Fruit fly (Drosophila melanogaster): ENCODE data around the gene CG8840.

CG8840 gene

DNA sequence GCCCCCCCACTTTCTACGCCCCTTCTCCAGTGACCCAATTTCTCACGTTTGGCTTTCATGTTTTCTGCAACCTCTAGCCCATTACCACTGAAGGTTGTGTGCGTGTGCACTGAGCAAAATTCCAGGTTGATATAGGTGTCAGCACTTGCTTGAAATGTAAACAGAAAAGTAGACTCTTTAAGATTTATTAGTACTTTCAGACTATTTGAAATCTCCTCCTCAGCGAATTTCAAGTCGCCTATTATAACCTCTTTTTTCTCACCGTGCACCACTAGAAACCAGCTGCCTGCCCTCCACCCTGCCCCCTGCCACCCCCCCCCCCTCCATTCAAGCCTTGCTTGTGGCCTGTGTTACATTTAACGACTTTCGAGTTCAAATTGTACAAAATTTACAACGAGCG lies 24.7 kb downstream of the CG8840 start:
- peak; percentile 35; the same call in 1 of the 2 replicates for TF ChIP-seq CG6272 (GFP tag; IDR thresholded peaks at IDR 0.05)
- TF ChIP-seq CG1832 (GFP tag; optimal IDR thresholded peaks at IDR 0.05), result no peak
- TF ChIP-seq B-H1 (GFP tag; IDR thresholded peaks at IDR 0.05), result no peak
- TF ChIP-seq sens (GFP tag), result peak; percentile 85
- TF ChIP-seq fd102C (GFP tag; optimal IDR thresholded peaks at IDR 0.05), result no peak
- peak; percentile 66 for TF ChIP-seq lmd (GFP tag; IDR thresholded peaks at IDR 0.05)
- TF ChIP-seq abd-A (tag; optimal IDR thresholded peaks at IDR 0.05), result no peak
- peak; percentile 35; the same call in 1 of the 3 replicates for TF ChIP-seq CG7357 (GFP tag; IDR thresholded peaks at IDR 0.05)
- peak; percentile 44; the same call in 1 of the 2 replicates for TF ChIP-seq sens-2 (GFP tag; IDR thresholded peaks at IDR 0.05)
- no peak for TF ChIP-seq bab2 (GFP tag; optimal IDR thresholded peaks at IDR 0.05)
- TF ChIP-seq CG4730 (GFP tag; IDR thresholded peaks at IDR 0.05), result 0 out of 2 replicates have a peak, but pooled peaks have one; percentile 23
- no peak for TF ChIP-seq CG8765 (GFP tag; IDR thresholded peaks at IDR 0.05)
- no peak for TF ChIP-seq gsb (GFP tag; IDR thresholded peaks at IDR 0.05)
- no peak for TF ChIP-seq CG7987 (GFP tag; optimal IDR thresholded peaks at IDR 0.05)
- TF ChIP-seq Usf (GFP tag; optimal IDR thresholded peaks at IDR 0.05), result no peak
- peak; percentile 78 for TF ChIP-seq HLH3B (GFP tag; IDR thresholded peaks at IDR 0.05)
- TF ChIP-seq Optix (GFP tag; IDR thresholded peaks at IDR 0.05), result peak; percentile 69
- 0 out of 2 replicates have a peak, but pooled peaks have one; percentile 24 for TF ChIP-seq CG31224 (GFP tag; IDR thresholded peaks at IDR 0.05)
- TF ChIP-seq salm (tag; optimal IDR thresholded peaks at IDR 0.05), result no peak
- TF ChIP-seq dan (GFP tag; IDR thresholded peaks at IDR 0.05), result peak; percentile 9; the same call in 1 of the 2 replicates
- no peak for TF ChIP-seq bowl (GFP tag; IDR thresholded peaks at IDR 0.05)
- TF ChIP-seq ro (GFP tag; IDR thresholded peaks at IDR 0.05), result no peak
- TF ChIP-seq ind (GFP tag; optimal IDR thresholded peaks at IDR 0.05), result peak; percentile 55
- no peak for TF ChIP-seq CG6175 (GFP tag; IDR thresholded peaks at IDR 0.05)
- TF ChIP-seq MBD-R2 (GFP tag; IDR thresholded peaks at IDR 0.05), result no peak; the same call in 1 of the 2 replicates
- TF ChIP-seq NC2α (GFP tag; optimal IDR thresholded peaks at IDR 0.05), result no peak
- TF ChIP-seq vfl (GFP tag; optimal IDR thresholded peaks at IDR 0.05), result no peak
- no peak for TF ChIP-seq insv (GFP tag; optimal IDR thresholded peaks at IDR 0.05)
- no peak for TF ChIP-seq Fer1 (GFP tag; optimal IDR thresholded peaks at IDR 0.05)
- TF ChIP-seq repo (GFP tag; optimal IDR thresholded peaks at IDR 0.05), result no peak
- TF ChIP-seq CG4617 (GFP tag; optimal IDR thresholded peaks at IDR 0.05; ENCODE audit: borderline replicate concordance), result no peak
- no peak for TF ChIP-seq CG14860 (GFP tag; IDR thresholded peaks at IDR 0.05; ENCODE audit: partially characterized antibody)
- no peak for TF ChIP-seq tll (GFP tag; optimal IDR thresholded peaks at IDR 0.05)
- no peak for TF ChIP-seq Dfd (GFP tag; optimal IDR thresholded peaks at IDR 0.05)
- no peak for TF ChIP-seq CG13624 (GFP tag; optimal IDR thresholded peaks at IDR 0.05)
- TF ChIP-seq ftz-f1 (GFP tag; optimal IDR thresholded peaks at IDR 0.05), result no peak
- TF ChIP-seq CG7556 (GFP tag; optimal IDR thresholded peaks at IDR 0.05), result peak; percentile 39
- TF ChIP-seq peb (GFP tag; IDR thresholded peaks at IDR 0.05), result peak; percentile 52; the same call in 1 of the 2 replicates
- peak; percentile 54 for TF ChIP-seq Nf-YA (GFP tag; IDR thresholded peaks at IDR 0.05)
- TF ChIP-seq lola (GFP tag; optimal IDR thresholded peaks at IDR 0.05), result peak in 1 of 3 experiments; percentile 49
- peak; percentile 39 for TF ChIP-seq CG13424 (tag; optimal IDR thresholded peaks at IDR 0.05)
- no peak for TF ChIP-seq seq (GFP tag; IDR thresholded peaks at IDR 0.05)
- peak; percentile 62 for TF ChIP-seq CG1603 (tag; optimal IDR thresholded peaks at IDR 0.05)
- TF ChIP-seq HHEX (GFP tag; optimal IDR thresholded peaks at IDR 0.05), result no peak
- no peak for TF ChIP-seq CG2889 (GFP tag; IDR thresholded peaks at IDR 0.05)
- no peak for TF ChIP-seq Doc2 (GFP tag; IDR thresholded peaks at IDR 0.05)
- no peak for TF ChIP-seq CG13123 (GFP tag; optimal IDR thresholded peaks at IDR 0.05)
- TF ChIP-seq CG14667 (GFP tag; IDR thresholded peaks at IDR 0.05), result peak; percentile 55
- TF ChIP-seq CG30403 (GFP tag; optimal IDR thresholded peaks at IDR 0.05), result peak; percentile 37
- TF ChIP-seq CG43689 (GFP tag; IDR thresholded peaks at IDR 0.05), result no peak
- no peak for TF ChIP-seq CG15073 (GFP tag; optimal IDR thresholded peaks at IDR 0.05)
- no peak for TF ChIP-seq Dip2 (GFP tag; IDR thresholded peaks at IDR 0.05)

Measured in whole organism, embryonic.